Worm (Caenorhabditis elegans) whole organism, young adult: ENCODE data around the gene M7.12.

Source experiments
- C06A6.2 ChIP-seq: fragments of 200-800 bp; sonication (Bioruptor generic); conservative IDR thresholded peaks from 2 replicates; pipeline ENCODE4 v1.3.6; 2022; ENCODE audit warnings: missing genetic modification characterization, missing compliant biosample characterization
- F23B12.7 ChIP-seq: sonication (generic microtip); optimal IDR thresholded peaks from 2 replicates; lab custom pipeline; 2017; ENCODE audit warnings: missing genetic modification characterization, mild to moderate bottlenecking, missing compliant biosample characterization, antibody characterized with exemption, moderate library complexity; ENCODE audit not compliant: insufficient read depth
- F37B4.10 ChIP-seq: fragments of 200-800 bp; sonication (Bioruptor generic); IDR thresholded peaks from 2 replicates; pipeline ENCODE4 v1.3.6; 2022; ENCODE audit warnings: missing genetic modification characterization, missing compliant biosample characterization
- F49E8.2 ChIP-seq: sonication (generic microtip); optimal IDR thresholded peaks from 3 replicates; lab custom pipeline; 2017; ENCODE audit warnings: missing genetic modification characterization, mild to moderate bottlenecking, missing compliant biosample characterization, antibody characterized with exemption, moderate library complexity; ENCODE audit not compliant: insufficient read depth
- T26A5.8 ChIP-seq: sonication (generic microtip); optimal IDR thresholded peaks from 2 replicates; lab custom pipeline; 2016; ENCODE audit warnings: missing genetic modification characterization, missing compliant biosample characterization
- aptf-2 ChIP-seq: fragments of 200-800 bp; sonication (Bioruptor generic); conservative IDR thresholded peaks from 2 replicates; pipeline ENCODE4 v1.3.6; 2022; ENCODE audit warnings: missing genetic modification reagents, missing genetic modification characterization, missing compliant biosample characterization
- aptf-3 ChIP-seq: fragments of 200-800 bp; sonication (Bioruptor generic); IDR thresholded peaks from 2 replicates; pipeline ENCODE4 v1.3.6; 2022; ENCODE audit warnings: missing genetic modification characterization, missing compliant biosample characterization
- bed-2 ChIP-seq: fragments of 200-800 bp; sonication (Bioruptor generic); IDR thresholded peaks from 2 replicates; pipeline ENCODE4 v1.3.6; 2022; ENCODE audit warnings: missing genetic modification reagents, missing genetic modification characterization, missing compliant biosample characterization
- ccch-3 ChIP-seq: fragments of 200-800 bp; sonication (Bioruptor generic); optimal IDR thresholded peaks from 2 replicates; lab custom pipeline; 2018; ENCODE audit warnings: mild to moderate bottlenecking, missing genetic modification characterization, missing compliant biosample characterization
- cebp-1 ChIP-seq, 2 experiments: fragments of 200-800 bp in 1 of 2; sonication (Bioruptor generic) in 1 of 2; sonication (generic microtip) in 1 of 2; IDR thresholded peaks in 1 of 2; optimal IDR thresholded peaks in 1 of 2; 2 replicates each; pipeline versions ENCODE4 v1.3.6 to Lab custom; 2017 to 2022; ENCODE audit warnings: missing compliant biosample characterization in 2 of 2, missing genetic modification characterization in 2 of 2, mild to moderate bottlenecking in 1 of 2, missing genetic modification reagents in 1 of 2, moderate library complexity in 1 of 2
- ceh-27 ChIP-seq: fragments of 200-800 bp; sonication (Bioruptor generic); optimal IDR thresholded peaks from 2 replicates; lab custom pipeline; 2018; ENCODE audit warnings: mild to moderate bottlenecking, missing genetic modification characterization, moderate library complexity, missing compliant biosample characterization
- ceh-58 ChIP-seq: fragments of 200-800 bp; sonication (Bioruptor generic); IDR thresholded peaks from 2 replicates; pipeline ENCODE4 v1.3.6; 2022; ENCODE audit warnings: missing genetic modification characterization, missing compliant biosample characterization
- ceh-91 ChIP-seq: fragments of 200-800 bp; sonication (Bioruptor generic); IDR thresholded peaks from 2 replicates; pipeline ENCODE4 v1.3.6; 2022; ENCODE audit warnings: missing genetic modification reagents, missing genetic modification characterization, missing compliant biosample characterization
- die-1 ChIP-seq: sonication (generic microtip); optimal IDR thresholded peaks from 2 replicates; lab custom pipeline; 2016; ENCODE audit warnings: missing genotype, mild to moderate bottlenecking, missing genetic modification characterization, missing compliant biosample characterization
- dpl-1 ChIP-seq: fragments of 150-350 bp; optimal IDR thresholded peaks from 2 replicates; lab custom pipeline; 2014; ENCODE audit warnings: missing biosample characterization, missing genetic modification reagents, missing genetic modification characterization
- efl-1 ChIP-seq: fragments of 150-350 bp; optimal IDR thresholded peaks from 2 replicates; lab custom pipeline; 2014; ENCODE audit warnings: missing biosample characterization, missing genetic modification reagents, missing genetic modification characterization
- egl-18 ChIP-seq: fragments of 200-800 bp; sonication (Bioruptor generic); IDR thresholded peaks from 2 replicates; pipeline ENCODE4 v1.3.6; 2022; ENCODE audit warnings: missing genetic modification reagents, missing genetic modification characterization, missing compliant biosample characterization
- fkh-3 ChIP-seq: sonication (generic microtip); optimal IDR thresholded peaks from 2 replicates; lab custom pipeline; 2016; ENCODE audit warnings: mild to moderate bottlenecking, missing genetic modification characterization, missing compliant biosample characterization
- hsf-1 ChIP-seq: fragments of 200-800 bp; sonication (Bioruptor generic); IDR thresholded peaks from 2 replicates; pipeline ENCODE4 v1.3.6; 2022; ENCODE audit warnings: missing genetic modification reagents, missing genetic modification characterization, missing compliant biosample characterization
- lin-54 ChIP-seq: fragments of 200-800 bp; sonication (Bioruptor generic); optimal IDR thresholded peaks from 2 replicates; lab custom pipeline; 2018; ENCODE audit warnings: mild to moderate bottlenecking, missing genetic modification characterization, missing compliant biosample characterization
- lsy-27 ChIP-seq: sonication (generic microtip); optimal IDR thresholded peaks from 2 replicates; lab custom pipeline; 2017; ENCODE audit warnings: missing genetic modification characterization, mild to moderate bottlenecking, missing compliant biosample characterization, antibody characterized with exemption, missing genotype, borderline replicate concordance; ENCODE audit not compliant: insufficient read depth
- madf-8 ChIP-seq: fragments of 200-800 bp; sonication (Bioruptor generic); conservative IDR thresholded peaks from 2 replicates; pipeline ENCODE4 v1.3.6; 2022; ENCODE audit warnings: missing genetic modification reagents, missing genetic modification characterization, missing compliant biosample characterization
- nfya-1 ChIP-seq: sonication (generic microtip); optimal IDR thresholded peaks from 2 replicates; lab custom pipeline; 2017; ENCODE audit warnings: antibody characterized with exemption, missing compliant biosample characterization, missing genetic modification characterization, borderline replicate concordance; ENCODE audit not compliant: insufficient read depth
- nfyb-1 ChIP-seq: fragments of 200-800 bp; sonication (Bioruptor generic); IDR thresholded peaks from 2 replicates; pipeline ENCODE4 v1.3.6; 2022; ENCODE audit warnings: missing genetic modification reagents, missing genetic modification characterization, missing compliant biosample characterization
- nhr-90 ChIP-seq: sonication (generic microtip); optimal IDR thresholded peaks from 2 replicates; lab custom pipeline; 2016; ENCODE audit warnings: missing genotype, mild to moderate bottlenecking, missing genetic modification characterization, missing compliant biosample characterization
- sdz-38 ChIP-seq: sonication (generic microtip); optimal IDR thresholded peaks from 2 replicates; lab custom pipeline; 2016; ENCODE audit warnings: missing genotype, missing genetic modification characterization, missing compliant biosample characterization
- snpc-1.3 ChIP-seq: sonication (generic microtip); optimal IDR thresholded peaks from 2 replicates; lab custom pipeline; 2017; ENCODE audit warnings: missing genetic modification characterization, mild to moderate bottlenecking, missing compliant biosample characterization, antibody characterized with exemption, moderate library complexity, missing genotype, missing genetic modification reagents; ENCODE audit not compliant: insufficient read depth
- tlf-1 ChIP-seq: fragments of 200-800 bp; sonication (Bioruptor generic); optimal IDR thresholded peaks from 2 replicates; lab custom pipeline; 2018; ENCODE audit warnings: mild to moderate bottlenecking, missing genetic modification characterization, missing compliant biosample characterization
- unc-62 ChIP-seq: fragments of 150-350 bp; optimal IDR thresholded peaks from 2 replicates; lab custom pipeline; 2014; ENCODE audit warnings: missing biosample characterization, missing genetic modification reagents, missing genetic modification characterization
- zim-3 ChIP-seq: sonication (generic microtip); optimal IDR thresholded peaks from 2 replicates; lab custom pipeline; 2017; ENCODE audit warnings: mild to moderate bottlenecking, missing genetic modification characterization, moderate library complexity, missing compliant biosample characterization
- ztf-22 ChIP-seq: fragments of 200-800 bp; sonication (Bioruptor generic); optimal IDR thresholded peaks from 2 replicates; lab custom pipeline; 2018; ENCODE audit warnings: mild to moderate bottlenecking, missing genetic modification characterization, moderate library complexity, missing compliant biosample characterization
- ztf-28 ChIP-seq: fragments of 200-800 bp; sonication (Bioruptor generic); IDR thresholded peaks from 2 replicates; pipeline ENCODE4 v1.3.6; 2022; ENCODE audit warnings: missing genetic modification reagents, missing genetic modification characterization, missing compliant biosample characterization
- ztf-6 ChIP-seq: fragments of 200-800 bp; sonication (Bioruptor generic); IDR thresholded peaks from 2 replicates; pipeline ENCODE4 v1.3.6; 2022; ENCODE audit warnings: missing genetic modification reagents, missing genetic modification characterization, missing compliant biosample characterization

The M7.12 gene

DNA sequence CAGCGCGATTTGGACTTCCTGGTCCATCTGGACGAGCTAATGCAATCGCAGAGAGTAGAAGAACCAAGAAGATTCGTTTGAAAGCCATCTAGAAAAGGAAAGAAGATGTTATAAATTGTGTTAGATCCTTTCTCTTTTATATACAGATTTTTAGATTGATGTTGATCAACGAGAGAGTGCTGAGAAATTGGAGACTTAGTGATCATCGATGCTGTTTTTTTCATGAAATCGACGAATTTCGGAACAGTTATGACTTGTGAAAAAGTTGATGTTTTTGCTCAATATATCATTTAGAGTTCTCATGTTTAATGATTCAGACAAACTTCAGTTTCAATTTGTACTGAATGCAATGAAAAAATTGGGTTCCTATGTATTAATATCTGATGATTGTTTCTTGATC is 4.8 kb upstream of the M7.12 start, which contains the start of gene srlf-17:
srlf-17 (minus strand) TSS at position 101 of the 400 bp plus-strand sequence.
- no peak for TF ChIP-seq nhr-90 (tag; lab: Kevin White, UChicago)
- no peak for TF ChIP-seq aptf-2
- TF ChIP-seq fkh-3 = no peak
- TF ChIP-seq ceh-58 (GFP tag; lab: Robert Waterston, UW) = no peak
- TF ChIP-seq ceh-91 (GFP tag; lab: Robert Waterston, UW) = no peak

DNA sequence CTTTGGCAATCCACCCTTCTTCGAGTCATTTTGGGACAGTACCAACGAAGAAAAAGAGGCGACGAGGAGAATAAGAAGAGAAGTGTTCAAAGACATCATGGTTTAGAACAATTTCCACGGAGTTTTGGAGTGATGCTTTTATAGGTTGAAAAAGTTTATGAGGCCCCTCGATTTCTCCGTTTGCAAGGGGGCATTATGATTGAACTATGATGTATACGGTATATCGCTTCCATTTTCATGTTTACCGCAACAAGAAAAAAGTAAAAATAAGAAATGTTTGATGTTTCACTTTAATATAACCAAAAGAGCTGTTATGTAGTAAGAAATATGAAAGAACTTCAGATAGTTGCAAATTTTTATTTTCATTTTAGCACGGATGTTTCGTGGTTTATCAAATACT is 3.6 kb upstream of the M7.12 start, which contains the start of gene srlf-18:
srlf-18 (minus strand) TSS at position 101 of the 400 bp plus-strand sequence.
- TF ChIP-seq aptf-3 (GFP tag; lab: Robert Waterston, UW) = no peak
- no peak for TF ChIP-seq nfyb-1 (GFP tag; lab: Robert Waterston, UW)
- TF ChIP-seq C06A6.2 (GFP tag; lab: Robert Waterston, UW) = no peak
- no peak for TF ChIP-seq ceh-91 (GFP tag; lab: Robert Waterston, UW)
- no peak for TF ChIP-seq ztf-28
- no peak for TF ChIP-seq bed-2 (GFP tag; lab: Robert Waterston, UW)
- TF ChIP-seq ceh-27 (GFP tag; lab: Kevin White, UChicago) = no peak
- no peak for TF ChIP-seq hsf-1 (GFP tag; lab: Robert Waterston, UW)
- no peak for TF ChIP-seq lsy-27 (tag; lab: Kevin White, UChicago)
- TF ChIP-seq egl-18 = no peak
- no peak for TF ChIP-seq die-1
- no peak for TF ChIP-seq F49E8.2 (tag; lab: Kevin White, UChicago)
- TF ChIP-seq nfya-1 (tag; lab: Kevin White, UChicago) = no peak

DNA sequence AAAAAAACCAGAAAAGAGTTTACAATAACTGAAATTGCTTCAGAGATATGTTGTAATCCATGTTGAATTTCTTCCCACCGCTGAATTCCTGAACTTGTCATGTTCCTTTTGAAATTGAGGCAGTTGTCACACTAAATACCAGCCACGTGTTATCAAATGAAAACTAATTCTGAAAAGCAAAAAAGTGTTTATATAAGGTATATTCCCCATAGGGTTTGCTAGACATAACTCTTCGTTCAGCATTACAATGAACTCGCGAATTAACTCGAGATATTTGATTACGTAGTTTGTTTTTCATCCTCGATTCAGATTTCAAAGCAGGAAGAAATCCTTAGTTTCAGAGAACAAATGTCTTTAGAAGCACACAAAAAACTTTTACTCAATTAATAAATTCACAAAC is 2.5 kb upstream of the M7.12 start, which contains the start of gene str-3:
str-3 (minus strand) TSS at position 101 of the 400 bp plus-strand sequence.
- TF ChIP-seq ccch-3 (GFP tag; lab: Kevin White, UChicago) = no peak
- no peak for TF ChIP-seq die-1
- TF ChIP-seq efl-1 (GFP tag; lab: Kevin White, UChicago) = no peak
- no peak for TF ChIP-seq dpl-1 (GFP tag; lab: Kevin White, UChicago)
- TF ChIP-seq ztf-28 = no peak
- no peak for TF ChIP-seq F37B4.10 (GFP tag; lab: Robert Waterston, UW)
- TF ChIP-seq madf-8 (GFP tag; lab: Robert Waterston, UW) = no peak
- TF ChIP-seq, all 124 proteins: peak for 0

DNA sequence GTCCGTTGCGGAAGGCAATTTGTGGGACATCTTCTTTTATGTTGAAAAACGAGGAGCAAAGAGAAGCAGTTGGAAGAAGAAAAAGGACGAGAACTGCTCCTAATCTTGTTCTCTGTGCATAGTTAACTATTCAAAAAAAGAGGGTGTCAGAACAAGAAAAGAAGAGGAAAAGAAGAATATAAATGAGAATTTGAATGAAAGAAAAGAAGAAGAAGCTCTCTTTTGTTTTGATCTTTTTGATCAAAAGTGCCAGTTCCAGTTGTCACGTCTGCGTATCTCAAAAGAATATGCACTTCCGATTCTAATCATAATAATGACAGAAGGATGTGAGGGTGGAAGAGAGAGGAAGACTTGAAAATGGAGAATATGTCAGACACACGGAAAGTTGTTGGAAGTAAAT is 2.8 kb downstream of the M7.12 start, which contains the start of gene M7.8:
M7.8 (minus strand) TSS at position 112 of the 400 bp plus-strand sequence.
- TF ChIP-seq nfyb-1 (GFP tag; lab: Robert Waterston, UW) = no peak

DNA sequence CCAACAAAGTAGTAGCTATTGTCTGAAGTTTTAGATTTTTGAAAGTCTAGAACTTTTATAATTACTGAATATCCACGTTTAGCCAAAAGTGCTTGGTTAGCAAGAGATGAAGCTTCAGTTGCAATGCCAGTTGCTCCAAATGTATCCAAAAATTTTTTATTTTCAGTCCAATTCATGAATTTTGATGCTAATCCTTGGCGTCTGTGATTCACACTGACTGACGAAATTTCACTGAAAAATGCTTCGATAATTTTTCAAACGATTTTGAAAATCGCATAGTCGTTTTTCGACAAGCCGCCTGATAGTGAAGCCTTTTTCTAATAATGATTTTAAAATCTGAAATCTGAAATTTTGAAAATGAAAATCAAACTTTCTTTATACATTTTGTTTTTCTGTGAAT is 3.7 kb downstream of the M7.12 start:
- no peak for TF ChIP-seq sdz-38
- no peak for TF ChIP-seq ztf-6 (GFP tag; lab: Robert Waterston, UW)
- TF ChIP-seq cebp-1 (GFP tag; IDR thresholded peaks at IDR 0.05; lab: Robert Waterston, UW) = no peak
- TF ChIP-seq cebp-1 (tag; optimal IDR thresholded peaks at IDR 0.05; lab: Kevin White, UChicago) = no peak
- no peak for TF ChIP-seq egl-18
- TF ChIP-seq F23B12.7 (tag; lab: Kevin White, UChicago) = no peak
- TF ChIP-seq die-1 = no peak
- TF ChIP-seq ztf-22 (GFP tag; lab: Kevin White, UChicago) = no peak
- TF ChIP-seq snpc-1.3 (tag; lab: Kevin White, UChicago) = no peak
- TF ChIP-seq lin-54 (GFP tag; lab: Kevin White, UChicago) = no peak
- TF ChIP-seq tlf-1 (GFP tag; lab: Kevin White, UChicago) = no peak
- TF ChIP-seq zim-3 (tag; lab: Kevin White, UChicago) = no peak
- TF ChIP-seq hsf-1 (GFP tag; lab: Robert Waterston, UW) = no peak
- no peak for TF ChIP-seq T26A5.8 (tag; lab: Kevin White, UChicago)
- no peak for TF ChIP-seq unc-62
- TF ChIP-seq, all 124 proteins: peak for 0
